Fruit fly (Drosophila melanogaster): ENCODE results near the gene AdamTS-B.

AdamTS-B gene

dm6 chrX:5746864-5747861, 48.8 kb downstream of the AdamTS-B start, which contains the start of the genes IntS6 and Rtel1 (continued):
- TF ChIP-seq pho (GFP tag; optimal IDR thresholded peaks at IDR 0.05), result peak; percentile 89
- TF ChIP-seq lov (optimal IDR thresholded peaks at IDR 0.05), result no peak
- peak; percentile 68; the same call in 1 of the 3 replicates for TF ChIP-seq lov (GFP tag; IDR thresholded peaks at IDR 0.05)
- TF ChIP-seq CG34376 (GFP tag; optimal IDR thresholded peaks at IDR 0.05), result peak; percentile 98
- peak; percentile 93 for TF ChIP-seq B-H2 (GFP tag; optimal IDR thresholded peaks at IDR 0.05)
- peak; percentile 90 for TF ChIP-seq Meics (GFP tag; optimal IDR thresholded peaks at IDR 0.05)
- peak; percentile 83 for TF ChIP-seq oc (tag; optimal IDR thresholded peaks at IDR 0.05)
- peak; percentile 91 for TF ChIP-seq Abd-B (GFP tag; optimal IDR thresholded peaks at IDR 0.05)
- TF ChIP-seq CG1602 (GFP tag; optimal IDR thresholded peaks at IDR 0.05), result peak; percentile 88
- TF ChIP-seq trem (tag; optimal IDR thresholded peaks at IDR 0.05), result peak; percentile 62
- TF ChIP-seq prd (optimal IDR thresholded peaks at IDR 0.05), result no peak
- TF ChIP-seq prd (GFP tag; IDR thresholded peaks at IDR 0.05), result peak; percentile 92
- peak; percentile 61 for TF ChIP-seq CG5180 (GFP tag; optimal IDR thresholded peaks at IDR 0.05)
- peak; percentile 81 for TF ChIP-seq CG4707 (GFP tag; optimal IDR thresholded peaks at IDR 0.05)
- TF ChIP-seq h (optimal IDR thresholded peaks at IDR 0.05), result no peak
- TF ChIP-seq stc (GFP tag; IDR thresholded peaks at IDR 0.05), result peak; percentile 84
- peak; percentile 88 for TF ChIP-seq Drgx (GFP tag; IDR thresholded peaks at IDR 0.05)
- peak; percentile 82 for TF ChIP-seq zfh1 (GFP tag; IDR thresholded peaks at IDR 0.05)
- TF ChIP-seq CG14441 (GFP tag; IDR thresholded peaks at IDR 0.05), result peak; percentile 89
- TF ChIP-seq Hr78 (GFP tag; optimal IDR thresholded peaks at IDR 0.05), result peak in 1 of 2 experiments; percentile 59
- peak; percentile 84 for TF ChIP-seq CG9727 (GFP tag; optimal IDR thresholded peaks at IDR 0.05)
- peak; percentile 100 for TF ChIP-seq CG10209 (GFP tag; optimal IDR thresholded peaks at IDR 0.05)
- TF ChIP-seq CG3995 (GFP tag; optimal IDR thresholded peaks at IDR 0.05), result peak; percentile 94
- peak; percentile 56; the same call in 1 of the 2 replicates for TF ChIP-seq CG43689 (GFP tag; IDR thresholded peaks at IDR 0.05)
- peak; percentile 77 for TF ChIP-seq dan (GFP tag; IDR thresholded peaks at IDR 0.05)
- peak; percentile 77 for TF ChIP-seq grn (GFP tag; optimal IDR thresholded peaks at IDR 0.05)
- no peak for TF ChIP-seq hbn (GFP tag; IDR thresholded peaks at IDR 0.05; ENCODE audit: partially characterized antibody)
- 0 out of 3 replicates have a peak, but pooled peaks have one; percentile 27 for TF ChIP-seq CG2199 (GFP tag; IDR thresholded peaks at IDR 0.05)
- peak; percentile 86 for TF ChIP-seq Ssrp (tag; optimal IDR thresholded peaks at IDR 0.05)
- TF ChIP-seq gsb-n (tag; optimal IDR thresholded peaks at IDR 0.05), result peak; percentile 76
- TF ChIP-seq CG8388 (GFP tag; optimal IDR thresholded peaks at IDR 0.05), result peak; percentile 87
- peak; percentile 89 for TF ChIP-seq CG18619 (GFP tag; optimal IDR thresholded peaks at IDR 0.05)
- TF ChIP-seq CG12219 (GFP tag; optimal IDR thresholded peaks at IDR 0.05), result peak; percentile 89
- peak; percentile 86 for TF ChIP-seq CG11398 (GFP tag; optimal IDR thresholded peaks at IDR 0.05)
- TF ChIP-seq Oli (tag; optimal IDR thresholded peaks at IDR 0.05), result peak; percentile 89
- TF ChIP-seq nmo (GFP tag; optimal IDR thresholded peaks at IDR 0.05), result peak; percentile 90
- TF ChIP-seq CG7928 (GFP tag; optimal IDR thresholded peaks at IDR 0.05), result peak; percentile 35
- no peak for TF ChIP-seq unc-4 (GFP tag; IDR thresholded peaks at IDR 0.05; ENCODE audit: partially characterized antibody)
- no peak for TF ChIP-seq sc (optimal IDR thresholded peaks at IDR 0.05)
- TF ChIP-seq sc (GFP tag; optimal IDR thresholded peaks at IDR 0.05), result peak; percentile 74
- peak; percentile 81 for TF ChIP-seq Optix (GFP tag; IDR thresholded peaks at IDR 0.05)
- TF ChIP-seq CG6765 (GFP tag; optimal IDR thresholded peaks at IDR 0.05), result peak; percentile 67
- TF ChIP-seq fd64A (GFP tag; optimal IDR thresholded peaks at IDR 0.05), result peak; percentile 46
- peak; percentile 88 for TF ChIP-seq ci (GFP tag; IDR thresholded peaks at IDR 0.05)
- TF ChIP-seq Tbp (GFP tag; optimal IDR thresholded peaks at IDR 0.05), result no peak
- peak; percentile 72 for TF ChIP-seq CG5245 (GFP tag; optimal IDR thresholded peaks at IDR 0.05)
- no peak for TF ChIP-seq Hr39 (optimal IDR thresholded peaks at IDR 0.05)
- TF ChIP-seq CG15514 (GFP tag; optimal IDR thresholded peaks at IDR 0.05), result peak; percentile 76
- peak; percentile 89 for TF ChIP-seq lab (GFP tag; optimal IDR thresholded peaks at IDR 0.05)
